Worm (Caenorhabditis elegans): ENCODE measurements around the gene T01H3.5.

DNA sequence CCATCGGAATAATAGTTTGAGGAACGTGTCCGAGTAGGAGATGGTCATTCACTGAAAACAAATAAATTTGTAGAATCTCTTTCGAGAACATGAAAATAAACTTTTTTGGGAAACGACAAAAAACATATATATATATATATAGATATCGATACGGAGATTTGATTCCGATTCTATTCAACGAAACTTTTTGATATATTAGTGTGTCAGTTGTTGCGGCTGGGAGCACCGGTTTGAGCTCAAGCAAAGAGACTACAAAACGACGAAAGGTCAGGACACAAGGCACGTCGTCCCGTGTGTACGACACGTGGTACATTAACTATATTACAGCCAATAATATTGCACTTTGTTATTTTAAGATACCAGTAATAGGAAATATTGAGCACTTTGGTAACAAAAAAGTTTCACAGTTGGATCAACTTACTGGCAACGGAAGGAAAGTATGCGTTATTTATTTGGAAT is 28.2 kb downstream of the T01H3.5 start, which contains the start of gene best-23:
- TF ChIP-seq egl-27 (tag; optimal IDR thresholded peaks at IDR 0.05) (no peak), R02D3.7 (tag; optimal IDR thresholded peaks at IDR 0.05) (no peak), nhr-25 (tag; optimal IDR thresholded peaks at IDR 0.05) (no peak), nhr-6 (tag; optimal IDR thresholded peaks at IDR 0.05) (no peak), mdl-1 (tag; optimal IDR thresholded peaks at IDR 0.05) (no peak), mbf-1 (tag; optimal IDR thresholded peaks at IDR 0.05) (no peak), lsy-2 (tag; optimal IDR thresholded peaks at IDR 0.05) (peak in 1 of 2 experiments; percentile 28), ama-1 (optimal IDR thresholded peaks at IDR 0.05) (no peak), snpc-4 (tag; optimal IDR thresholded peaks at IDR 0.05) (no peak), skn-1 (tag; optimal IDR thresholded peaks at IDR 0.05) (no peak), nhr-77 (tag; optimal IDR thresholded peaks at IDR 0.05) (no peak), ztf-11 (tag; optimal IDR thresholded peaks at IDR 0.05) (no peak)

All from whole organism, L2 larva.